Worm (Caenorhabditis elegans): Measurements from ENCODE around the gene cct-3.

The cct-3 gene

DNA sequence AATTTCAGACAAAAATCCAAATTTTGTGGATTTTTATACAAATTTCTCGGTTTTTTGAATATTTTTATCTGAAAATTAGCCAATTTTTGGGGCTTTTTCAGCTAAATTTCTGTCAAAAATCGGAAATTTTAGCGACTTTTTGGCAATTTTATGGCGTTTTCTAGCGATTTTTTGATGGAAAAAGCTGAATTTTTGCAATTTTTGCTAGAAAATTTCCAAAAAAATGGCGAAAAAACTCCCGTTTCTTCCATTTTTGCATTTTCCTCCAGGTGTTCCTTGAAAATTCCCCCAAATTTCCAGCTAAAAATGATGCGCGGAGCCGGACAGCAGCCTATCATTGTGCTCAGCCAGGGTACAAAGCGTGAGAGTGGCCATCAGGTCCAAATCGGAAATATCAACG, at the start of gene cct-3:
cct-3 (plus strand) TSS at position 301 of the 400 bp plus-strand sequence.
- TF ChIP-seq efl-1 (optimal IDR thresholded peaks at IDR 0.05) (no peak), efl-1 (GFP tag; optimal IDR thresholded peaks at IDR 0.05 in 1 of 2) (peak in 1 of 2 experiments; percentile 59), snpc-4 (tag; optimal IDR thresholded peaks at IDR 0.05) (no peak), rnt-1 (tag; optimal IDR thresholded peaks at IDR 0.05) (no peak), grh-1 (GFP tag; IDR thresholded peaks at IDR 0.05) (no peak), fos-1 (tag; optimal IDR thresholded peaks at IDR 0.05) (no peak)

DNA sequence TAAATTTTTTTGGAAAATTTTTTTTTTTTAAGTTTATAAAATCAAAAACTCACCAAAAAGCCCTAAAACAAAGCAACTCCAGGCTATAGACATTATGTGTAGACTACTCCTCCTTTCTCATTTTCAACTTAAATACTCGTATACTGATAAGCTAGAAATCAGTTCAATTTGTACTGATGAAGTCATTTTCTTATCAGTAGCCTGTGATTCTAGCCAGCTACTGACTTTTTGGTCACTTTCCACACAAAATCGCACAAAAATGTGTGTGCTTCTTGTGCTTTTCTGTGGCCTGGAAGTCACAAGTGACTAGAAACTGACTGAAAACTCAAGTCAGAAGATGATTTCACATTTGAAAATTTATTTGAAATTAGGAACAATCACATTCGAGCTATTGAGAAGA, 47.0 kb upstream of the cct-3 start, which contains the start of gene gba-2:
gba-2 (minus strand) TSS at position 106 of the 400 bp plus-strand sequence.
- TF ChIP-seq ceh-82 (tag; optimal IDR thresholded peaks at IDR 0.05): no peak
- TF ChIP-seq ceh-8 (GFP tag; optimal IDR thresholded peaks at IDR 0.05): no peak
- TF ChIP-seq xbp-1 (tag; optimal IDR thresholded peaks at IDR 0.05): no peak
- TF ChIP-seq elt-2 (tag; optimal IDR thresholded peaks at IDR 0.05): peak; percentile 42
- no peak for TF ChIP-seq ceh-88 (GFP tag; IDR thresholded peaks at IDR 0.05)

DNA sequence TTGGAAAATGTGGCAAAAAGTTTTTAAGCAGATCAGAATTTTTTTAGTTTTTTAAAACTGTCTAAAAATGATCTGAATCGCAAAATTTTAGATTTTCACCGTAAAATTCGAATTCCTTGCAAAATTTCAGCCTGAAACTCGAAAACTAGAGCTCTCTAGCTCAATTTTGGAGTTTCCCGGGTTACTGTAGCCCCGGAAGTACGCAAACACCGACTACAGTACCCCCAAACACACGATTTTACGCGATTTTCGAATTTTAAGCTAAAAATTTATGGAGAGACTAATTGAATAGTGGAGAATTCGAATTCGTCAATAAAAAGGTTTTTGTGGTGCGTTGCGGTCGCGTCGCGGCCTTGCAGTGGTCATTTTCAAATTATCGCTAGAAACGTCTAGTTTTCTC, 46.6 kb upstream of the cct-3 start:
- TF ChIP-seq fkh-10 (GFP tag; optimal IDR thresholded peaks at IDR 0.05) (no peak), lsy-2 (tag; optimal IDR thresholded peaks at IDR 0.05) (peak in 1 of 2 experiments; percentile 30)

DNA sequence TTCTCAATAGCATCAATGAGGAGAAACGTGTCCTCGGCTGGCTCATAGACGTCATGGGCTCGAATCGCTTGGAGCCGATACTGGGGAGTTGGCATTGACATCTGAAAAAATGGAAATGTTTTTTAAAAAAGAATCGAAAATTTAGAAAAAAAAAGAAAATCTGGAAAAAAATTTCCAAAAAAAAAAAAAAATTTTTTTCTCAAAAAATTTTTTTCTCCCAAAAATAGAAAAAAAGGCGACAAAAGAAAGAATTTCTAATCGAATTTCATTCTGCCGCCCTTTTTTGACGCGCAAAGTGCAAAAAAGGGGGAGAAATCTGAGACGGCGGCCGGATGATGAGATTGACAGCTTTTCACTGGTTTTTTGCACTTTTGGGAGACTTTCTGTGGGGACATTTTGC, 44.0 kb upstream of the cct-3 start, which contains the start of gene mtq-2:
mtq-2 (minus strand) TSS at position 101 of the 400 bp plus-strand sequence.
- TF ChIP-seq aly-2 (tag; optimal IDR thresholded peaks at IDR 0.05) (no peak), ets-5 (GFP tag; IDR thresholded peaks at IDR 0.05) (no peak), hlh-4 (tag; optimal IDR thresholded peaks at IDR 0.05) (no peak), lin-14 (GFP tag; optimal IDR thresholded peaks at IDR 0.05) (peak; percentile 21)

DNA sequence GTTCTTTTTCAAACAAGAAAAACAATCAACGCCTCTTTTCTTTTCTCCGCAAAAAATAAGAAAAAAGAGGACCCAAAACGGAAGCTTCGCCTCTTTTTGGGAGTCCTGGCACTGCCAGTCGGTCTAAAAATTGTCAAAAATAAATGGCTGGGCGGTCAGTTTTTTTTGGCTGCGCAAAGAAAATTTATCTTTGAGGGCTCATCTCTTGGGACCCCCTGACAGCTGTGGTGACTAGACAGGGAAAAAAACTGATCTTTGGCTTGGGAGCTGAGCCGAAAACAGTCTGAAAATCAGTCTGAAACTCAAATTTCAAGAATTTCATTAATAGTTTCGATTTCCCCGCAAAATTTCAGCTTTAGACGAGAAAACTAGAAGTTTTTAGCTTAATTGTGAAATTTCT, 42.8 kb upstream of the cct-3 start:
- no peak for TF ChIP-seq C04F5.9 (tag; optimal IDR thresholded peaks at IDR 0.05)
- no peak for TF ChIP-seq elt-3 (tag; optimal IDR thresholded peaks at IDR 0.05)
- no peak for TF ChIP-seq ces-1 (GFP tag; optimal IDR thresholded peaks at IDR 0.05)
- TF ChIP-seq lin-13 (GFP tag; optimal IDR thresholded peaks at IDR 0.05): no peak
- no peak for TF ChIP-seq ztf-11 (tag; optimal IDR thresholded peaks at IDR 0.05)
- TF ChIP-seq lin-14 (GFP tag; optimal IDR thresholded peaks at IDR 0.05): peak; percentile 19
- no peak for TF ChIP-seq efl-1 (optimal IDR thresholded peaks at IDR 0.05)
- peak in 1 of 2 experiments; percentile 82 for TF ChIP-seq efl-1 (GFP tag; optimal IDR thresholded peaks at IDR 0.05 in 1 of 2)
- TF ChIP-seq snu-23 (GFP tag; optimal IDR thresholded peaks at IDR 0.05): no peak
- TF ChIP-seq unc-62 (GFP tag; optimal IDR thresholded peaks at IDR 0.05): no peak
- TF ChIP-seq hlh-4 (tag; optimal IDR thresholded peaks at IDR 0.05): no peak
- no peak for TF ChIP-seq nhr-85 (tag)
- no peak for TF ChIP-seq egl-13 (tag; optimal IDR thresholded peaks at IDR 0.05)
- no peak for TF ChIP-seq pax-3 (tag; optimal IDR thresholded peaks at IDR 0.05)
- no peak for TF ChIP-seq fkh-10 (GFP tag; optimal IDR thresholded peaks at IDR 0.05)
- no peak for TF ChIP-seq unc-130 (tag; optimal IDR thresholded peaks at IDR 0.05)
- no peak for TF ChIP-seq lir-3 (tag; optimal IDR thresholded peaks at IDR 0.05; ENCODE audit: poor library complexity)
- no peak for TF ChIP-seq aly-2 (tag; optimal IDR thresholded peaks at IDR 0.05)

DNA sequence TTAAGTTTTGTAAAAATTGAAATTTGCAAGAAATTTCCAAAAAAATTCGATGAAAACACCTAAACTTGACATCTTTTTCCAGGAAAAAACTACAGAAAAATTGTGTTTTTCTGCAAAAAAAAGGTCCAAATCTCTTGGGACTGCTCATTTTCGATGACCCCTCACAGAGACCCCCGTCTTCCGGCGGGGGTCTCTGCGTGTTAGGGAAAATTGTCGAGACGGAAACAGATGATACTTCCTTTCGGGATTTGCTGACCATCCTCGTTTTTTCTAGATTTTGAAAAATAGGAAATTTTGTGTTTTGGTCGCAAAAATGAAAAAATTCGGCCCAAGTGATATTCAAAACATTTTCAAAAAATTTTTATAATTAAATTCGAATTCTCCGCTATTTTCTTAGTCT, 42.0 kb upstream of the cct-3 start:
- TF ChIP-seq fkh-4 (tag; optimal IDR thresholded peaks at IDR 0.05; ENCODE audit: borderline replicate concordance) (no peak), nhr-90 (tag; optimal IDR thresholded peaks at IDR 0.05; ENCODE audit: poor library complexity) (no peak), hlh-4 (tag; optimal IDR thresholded peaks at IDR 0.05) (no peak), nhr-77 (tag; optimal IDR thresholded peaks at IDR 0.05) (no peak), unc-86 (tag; optimal IDR thresholded peaks at IDR 0.05) (peak; percentile 1), lin-15B (tag; optimal IDR thresholded peaks at IDR 0.05) (no peak), lin-14 (GFP tag; optimal IDR thresholded peaks at IDR 0.05) (peak; percentile 70)

All from whole organism, L1 larva.